Worm (Caenorhabditis elegans) whole organism, young adult: ENCODE data around the gene ttr-44.

ENCODE experiments used
- C17E4.6 ChIP-seq: fragments of 200-800 bp; sonication (Bioruptor generic); IDR thresholded peaks from 2 replicates; pipeline ENCODE4 v1.3.6; 2022; ENCODE audit warnings: missing genetic modification reagents, missing genetic modification characterization, missing compliant biosample characterization
- F39B2.1 ChIP-seq: fragments of 200-800 bp; sonication (Bioruptor generic); IDR thresholded peaks from 2 replicates; pipeline ENCODE4 v1.3.6; 2022; ENCODE audit warnings: missing genetic modification reagents, missing genetic modification characterization, missing compliant biosample characterization
- Y67H2A.10 ChIP-seq: fragments of 200-800 bp; sonication (Bioruptor generic); conservative IDR thresholded peaks from 2 replicates; pipeline ENCODE4 v1.3.6; 2022; ENCODE audit warnings: missing genetic modification reagents, missing genetic modification characterization, missing compliant biosample characterization
- lin-40 ChIP-seq: sonication (generic microtip); optimal IDR thresholded peaks from 2 replicates; lab custom pipeline; 2016; ENCODE audit warnings: missing genetic modification characterization, mild to moderate bottlenecking, missing compliant biosample characterization, missing genotype, missing genetic modification reagents
- lsl-1 ChIP-seq: fragments of 200-800 bp; sonication (Bioruptor generic); optimal IDR thresholded peaks from 2 replicates; lab custom pipeline; 2018; ENCODE audit warnings: mild to moderate bottlenecking, missing genetic modification characterization, moderate library complexity, missing compliant biosample characterization
- pbrm-1 ChIP-seq: fragments of 200-800 bp; sonication (Bioruptor generic); IDR thresholded peaks from 2 replicates; pipeline ENCODE4 v1.3.6; 2022; ENCODE audit warnings: missing genetic modification reagents, missing genetic modification characterization, missing compliant biosample characterization
- sdz-38 ChIP-seq: sonication (generic microtip); optimal IDR thresholded peaks from 2 replicates; lab custom pipeline; 2016; ENCODE audit warnings: missing genotype, missing genetic modification characterization, missing compliant biosample characterization
- snpc-1.3 ChIP-seq: sonication (generic microtip); optimal IDR thresholded peaks from 2 replicates; lab custom pipeline; 2017; ENCODE audit warnings: missing genetic modification characterization, mild to moderate bottlenecking, missing compliant biosample characterization, antibody characterized with exemption, moderate library complexity, missing genotype, missing genetic modification reagents; ENCODE audit not compliant: insufficient read depth
- snpc-4 ChIP-seq, 5 experiments: fragments of 150-350 bp in 1 of 5; sonication (generic microtip) in 4 of 5; optimal IDR thresholded peaks; 2 replicates each; lab custom pipeline; 2014 to 2018; ENCODE audit warnings: missing genetic modification characterization in 5 of 5, missing biosample characterization in 3 of 5, antibody characterized with exemption in 2 of 5, mild to moderate bottlenecking in 2 of 5, missing compliant biosample characterization in 2 of 5, missing genotype in 2 of 5, moderate library complexity in 2 of 5, missing genetic modification reagents in 1 of 5
- unc-62 ChIP-seq: fragments of 150-350 bp; optimal IDR thresholded peaks from 2 replicates; lab custom pipeline; 2014; ENCODE audit warnings: missing biosample characterization, missing genetic modification reagents, missing genetic modification characterization
- ztf-26 ChIP-seq: sonication (generic microtip); optimal IDR thresholded peaks from 2 replicates; lab custom pipeline; 2017; ENCODE audit warnings: missing genetic modification characterization, missing compliant biosample characterization

- no peak for TF ChIP-seq pbrm-1 (GFP tag; lab: Robert Waterston, UW)
- TF ChIP-seq C17E4.6 (GFP tag; lab: Robert Waterston, UW) = no peak
- TF ChIP-seq lsl-1 (GFP tag; lab: Kevin White, UChicago) = no peak
- no peak for TF ChIP-seq unc-62
- no peak for TF ChIP-seq sdz-38 (tag; lab: Kevin White, UChicago)
- TF ChIP-seq snpc-4 (GFP tag; optimal IDR thresholded peaks at IDR 0.05; lab: Kevin White, UChicago) = no peak
- no peak for TF ChIP-seq snpc-4 (tag; optimal IDR thresholded peaks at IDR 0.05; lab: Kevin White, UChicago)
- no peak for TF ChIP-seq Y67H2A.10 (GFP tag; lab: Robert Waterston, UW)
- no peak for TF ChIP-seq F39B2.1
- TF ChIP-seq lin-40 (tag; lab: Kevin White, UChicago) = no peak
- no peak for TF ChIP-seq snpc-1.3 (tag; lab: Kevin White, UChicago)
- TF ChIP-seq ztf-26 = no peak
Observed at ce11 chrV:13563841-13564240, 33.3 kb upstream of the ttr-44 start, which contains the start of gene grl-17.
